Worm (Caenorhabditis elegans) whole organism, L4 larva: ENCODE data around the gene tsp-10.

Experiments used
- D1046.2 ChIP-seq: fragments of 200-800 bp; sonication (Bioruptor generic); IDR thresholded peaks from 2 replicates; pipeline ENCODE4 v1.3.6; 2022; ENCODE audit warnings: missing genetic modification characterization, missing compliant biosample characterization
- F10B5.3 ChIP-seq: sonication (generic microtip); optimal IDR thresholded peaks from 2 replicates; lab custom pipeline; 2016; ENCODE audit warnings: mild to moderate bottlenecking, missing genetic modification characterization, missing compliant biosample characterization
- F26F4.8 ChIP-seq: fragments of 200-800 bp; sonication (Bioruptor generic); conservative IDR thresholded peaks from 2 replicates; pipeline ENCODE4 v1.3.6; 2022; ENCODE audit warnings: missing genetic modification characterization, missing compliant biosample characterization
- F49E8.2 ChIP-seq: sonication (generic microtip); optimal IDR thresholded peaks from 2 replicates; lab custom pipeline; 2016; ENCODE audit warnings: missing compliant biosample characterization, mild to moderate bottlenecking, missing genetic modification characterization, borderline replicate concordance
- T20F7.1 ChIP-seq: fragments of 200-800 bp; sonication (Bioruptor generic); optimal IDR thresholded peaks from 2 replicates; lab custom pipeline; 2018; ENCODE audit warnings: mild to moderate bottlenecking, missing genetic modification characterization, missing compliant biosample characterization
- Y48G9A.11 ChIP-seq: fragments of 200-800 bp; sonication (Bioruptor generic); IDR thresholded peaks from 2 replicates; pipeline ENCODE4 v1.3.6; 2022; ENCODE audit warnings: missing genetic modification reagents, missing genetic modification characterization, missing compliant biosample characterization
- Y75B8A.6 ChIP-seq: fragments of 200-800 bp; sonication (Bioruptor generic); IDR thresholded peaks from 2 replicates; pipeline ENCODE4 v1.3.6; 2022; ENCODE audit warnings: missing genetic modification reagents, missing genetic modification characterization, missing compliant biosample characterization
- ZK337.2 ChIP-seq: fragments of 200-800 bp; sonication (Bioruptor generic); IDR thresholded peaks from 2 replicates; pipeline ENCODE4 v1.3.6; 2022; ENCODE audit warnings: missing genetic modification reagents, missing genetic modification characterization, missing compliant biosample characterization
- aly-2 ChIP-seq: sonication (generic microtip); optimal IDR thresholded peaks from 2 replicates; lab custom pipeline; 2018; ENCODE audit warnings: missing biosample characterization, missing genetic modification characterization
- ceh-44 ChIP-seq: fragments of 200-800 bp; sonication (Bioruptor generic); IDR thresholded peaks from 2 replicates; pipeline ENCODE4 v1.3.6; 2022; ENCODE audit warnings: missing genetic modification reagents, missing genetic modification characterization, missing compliant biosample characterization
- dmd-8 ChIP-seq: fragments of 200-800 bp; sonication (Bioruptor generic); IDR thresholded peaks from 2 replicates; pipeline ENCODE4 v1.3.6; 2022; ENCODE audit warnings: missing genetic modification characterization, missing compliant biosample characterization
- dmd-9 ChIP-seq: fragments of 200-800 bp; sonication (Bioruptor generic); IDR thresholded peaks from 2 replicates; pipeline ENCODE4 v1.3.6; 2022; ENCODE audit warnings: missing genetic modification reagents, missing genetic modification characterization, missing compliant biosample characterization
- dpl-1 ChIP-seq: fragments of 150-350 bp; optimal IDR thresholded peaks from 2 replicates; lab custom pipeline; 2014; ENCODE audit warnings: missing biosample characterization, missing genetic modification reagents, missing genetic modification characterization
- duxl-1 ChIP-seq: sonication (generic microtip); optimal IDR thresholded peaks from 2 replicates; lab custom pipeline; 2016; ENCODE audit warnings: mild to moderate bottlenecking, missing genetic modification characterization, moderate library complexity, missing compliant biosample characterization; ENCODE audit not compliant: poor library complexity
- hif-1 ChIP-seq, 2 experiments: sonication (generic microtip); optimal IDR thresholded peaks; 2 replicates each; lab custom pipeline; 2016 to 2017; ENCODE audit warnings: missing compliant biosample characterization in 2 of 2, missing genetic modification characterization in 2 of 2, missing genetic modification reagents in 2 of 2, missing genotype in 2 of 2, mild to moderate bottlenecking in 1 of 2
- hlh-11 ChIP-seq: fragments of 200-800 bp; sonication (Bioruptor generic); optimal IDR thresholded peaks from 2 replicates; lab custom pipeline; 2018; ENCODE audit warnings: mild to moderate bottlenecking, missing genetic modification characterization, missing compliant biosample characterization
- hmg-1.1 ChIP-seq: fragments of 200-800 bp; sonication (Bioruptor generic); IDR thresholded peaks from 2 replicates; pipeline ENCODE4 v1.3.6; 2022; ENCODE audit warnings: missing genetic modification reagents, missing genetic modification characterization, missing compliant biosample characterization
- lin-13 ChIP-seq: fragments of 150-350 bp; optimal IDR thresholded peaks from 2 replicates; lab custom pipeline; 2014; ENCODE audit warnings: missing biosample characterization, missing genetic modification reagents, missing genetic modification characterization
- lin-15B ChIP-seq: fragments of 150-350 bp; sonication (generic microtip); optimal IDR thresholded peaks from 3 replicates; lab custom pipeline; 2014; ENCODE audit warnings: missing biosample characterization, missing genetic modification characterization
- lin-38 ChIP-seq: fragments of 200-800 bp; sonication (Bioruptor generic); IDR thresholded peaks from 2 replicates; pipeline ENCODE4 v1.3.6; 2022; ENCODE audit warnings: missing genetic modification reagents, missing genetic modification characterization, missing compliant biosample characterization
- lsy-2 ChIP-seq, 2 experiments: fragments of 150-350 bp in 1 of 2; sonication (generic microtip) in 1 of 2; optimal IDR thresholded peaks; 2 replicates each; lab custom pipeline; 2014 to 2017; ENCODE audit warnings: missing biosample characterization in 2 of 2, missing genetic modification characterization in 2 of 2
- mdl-1 ChIP-seq, 2 experiments: fragments of 150-350 bp in 1 of 2; sonication (generic microtip) in 1 of 2; optimal IDR thresholded peaks; 2 replicates each; lab custom pipeline; 2014 to 2017; ENCODE audit warnings: missing biosample characterization in 2 of 2, missing genetic modification characterization in 2 of 2
- mes-2 ChIP-seq: sonication (generic microtip); optimal IDR thresholded peaks from 2 replicates; lab custom pipeline; 2016; ENCODE audit warnings: missing genotype, mild to moderate bottlenecking, missing genetic modification characterization, missing compliant biosample characterization; ENCODE audit not compliant: poor library complexity, severe bottlenecking
- mxl-3 ChIP-seq: fragments of 200-800 bp; sonication (Bioruptor generic); optimal IDR thresholded peaks from 2 replicates; lab custom pipeline; 2018; ENCODE audit warnings: mild to moderate bottlenecking, missing genetic modification characterization, missing compliant biosample characterization
- nhr-11 ChIP-seq: fragments of 150-350 bp; optimal IDR thresholded peaks from 2 replicates; lab custom pipeline; 2014; ENCODE audit warnings: missing biosample characterization, missing genetic modification characterization
- nhr-25 ChIP-seq: sonication (generic microtip); optimal IDR thresholded peaks from 2 replicates; lab custom pipeline; 2017; ENCODE audit warnings: missing genetic modification characterization, mild to moderate bottlenecking, missing compliant biosample characterization, antibody characterized with exemption, moderate library complexity, borderline replicate concordance; ENCODE audit not compliant: insufficient read depth
- nhr-28 ChIP-seq: fragments of 150-350 bp; optimal IDR thresholded peaks from 2 replicates; lab custom pipeline; 2014; ENCODE audit warnings: missing biosample characterization, missing genetic modification characterization
- nhr-77 ChIP-seq: fragments of 150-350 bp; optimal IDR thresholded peaks from 2 replicates; lab custom pipeline; 2014; ENCODE audit warnings: missing biosample characterization, missing genetic modification characterization
- pqm-1 ChIP-seq: sonication (generic microtip); optimal IDR thresholded peaks from 2 replicates; lab custom pipeline; 2017; ENCODE audit warnings: missing biosample characterization, missing genetic modification characterization
- rbr-2 ChIP-seq: sonication (generic microtip); optimal IDR thresholded peaks from 2 replicates; lab custom pipeline; 2016; ENCODE audit warnings: missing genotype, missing genetic modification characterization, missing compliant biosample characterization
- tag-97 ChIP-seq: fragments of 200-800 bp; sonication (Bioruptor generic); IDR thresholded peaks from 2 replicates; pipeline ENCODE4 v1.3.6; 2022; ENCODE audit warnings: missing genetic modification characterization, missing compliant biosample characterization
- tra-1 ChIP-seq: fragments of 200-800 bp; sonication (Bioruptor generic); IDR thresholded peaks from 2 replicates; pipeline ENCODE4 v1.3.6; 2022; ENCODE audit warnings: missing genetic modification reagents, missing genetic modification characterization, missing compliant biosample characterization
- unc-130 ChIP-seq: sonication (generic microtip); optimal IDR thresholded peaks from 2 replicates; lab custom pipeline; 2016; ENCODE audit warnings: missing genetic modification reagents, missing genetic modification characterization, missing compliant biosample characterization
- unc-62 ChIP-seq, 3 experiments: fragments of 150-350 bp in 1 of 3; sonication (generic microtip); optimal IDR thresholded peaks in 2 of 3; peaks in 1 of 3; 1 replicate in 1 of 3; 2 replicates in 2 of 3; lab custom pipeline; 2014 to 2017; ENCODE audit warnings: missing biosample characterization in 3 of 3, missing genetic modification characterization in 3 of 3, missing genetic modification reagents in 3 of 3, missing genotype in 1 of 3
- vab-7 ChIP-seq: fragments of 200-800 bp; sonication (Bioruptor generic); IDR thresholded peaks from 2 replicates; pipeline ENCODE4 v1.3.6; 2022; ENCODE audit warnings: missing genetic modification reagents, missing genetic modification characterization, missing compliant biosample characterization
- ztf-11 ChIP-seq: fragments of 150-350 bp; optimal IDR thresholded peaks from 2 replicates; lab custom pipeline; 2014; ENCODE audit warnings: missing biosample characterization, missing genetic modification characterization

tsp-10 gene

DNA sequence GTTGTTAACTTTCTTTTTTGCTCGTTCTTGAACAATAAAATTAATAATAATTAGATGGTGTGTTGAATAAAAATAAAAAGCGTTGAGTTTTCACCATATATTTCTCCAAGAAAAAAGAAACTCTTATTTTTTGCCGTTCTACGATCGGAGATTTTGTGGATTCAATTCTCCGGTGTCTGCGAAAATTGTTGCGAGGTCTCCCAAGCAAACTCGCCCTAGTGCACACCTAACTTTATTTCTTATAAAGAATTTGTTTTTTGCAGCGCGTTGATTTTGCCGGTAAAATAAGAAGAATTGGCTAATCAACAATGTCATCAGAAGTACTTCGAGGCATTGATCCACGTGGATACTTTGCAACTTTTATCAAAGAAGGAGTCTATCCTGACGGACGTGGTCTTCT, 23.0 kb downstream of the tsp-10 start, which contains the start of gene exos-8:
exos-8 (plus strand) TSS at position 264 of the 400 bp plus-strand sequence.
- peak; percentile 59 for TF ChIP-seq mxl-3
- TF ChIP-seq dpl-1 (GFP tag; lab: Kevin White, UChicago): peak; percentile 55
- TF ChIP-seq F26F4.8 (GFP tag; lab: Robert Waterston, UW): no peak
- no peak for TF ChIP-seq mdl-1 (tag; optimal IDR thresholded peaks at IDR 0.05; lab: Kevin White, UChicago)
- peak; percentile 77 for TF ChIP-seq T20F7.1 (GFP tag; lab: Kevin White, UChicago)
- TF ChIP-seq lin-13: peak; percentile 33
- TF ChIP-seq hif-1 (tag; optimal IDR thresholded peaks at IDR 0.05; lab: Kevin White, UChicago): peak in 1 of 2 experiments; percentile 78
- TF ChIP-seq pqm-1 (tag; lab: Kevin White, UChicago): no peak
- TF ChIP-seq ZK337.2 (GFP tag; lab: Robert Waterston, UW): peak; percentile 65; the same call in 1 of the 2 replicates
- TF ChIP-seq lin-38 (GFP tag; lab: Robert Waterston, UW): peak; percentile 96
- no peak for TF ChIP-seq ceh-44 (GFP tag; lab: Robert Waterston, UW)
- TF ChIP-seq rbr-2: peak; percentile 65
- TF ChIP-seq vab-7 (GFP tag; lab: Robert Waterston, UW): 0 out of 2 replicates have a peak, but pooled peaks have one; percentile 28
- TF ChIP-seq unc-62 (GFP tag; optimal IDR thresholded peaks at IDR 0.05 in 1 of 2; lab: Kevin White, UChicago): peak in 1 of 2 experiments; percentile 32
- TF ChIP-seq unc-62 (tag; optimal IDR thresholded peaks at IDR 0.05; lab: Kevin White, UChicago): no peak
- TF ChIP-seq dmd-9 (GFP tag; lab: Robert Waterston, UW): peak; percentile 51; the same call in 1 of the 2 replicates
- TF ChIP-seq nhr-28 (tag; lab: Kevin White, UChicago): peak; percentile 66
- peak; percentile 96 for TF ChIP-seq mes-2 (tag; lab: Kevin White, UChicago)
- peak; percentile 80 for TF ChIP-seq nhr-77
- TF ChIP-seq ztf-11 (tag; lab: Kevin White, UChicago): no peak
- peak; percentile 21 for TF ChIP-seq hlh-11
- peak; percentile 58; the same call in 1 of the 2 replicates for TF ChIP-seq hmg-1.1 (GFP tag; lab: Robert Waterston, UW)
- peak in 1 of 2 experiments; percentile 85 for TF ChIP-seq lsy-2 (tag; optimal IDR thresholded peaks at IDR 0.05; lab: Kevin White, UChicago)
- TF ChIP-seq unc-130 (GFP tag; lab: Kevin White, UChicago): peak; percentile 95

ce11 chrII:6742614-6743013, 24.2 kb downstream of the tsp-10 start, which contains the start of gene F41G3.6:
F41G3.6 (plus strand) TSS chrII:6742914.
- TF ChIP-seq D1046.2 (GFP tag; lab: Robert Waterston, UW): no peak
- no peak for TF ChIP-seq tra-1 (GFP tag; lab: Robert Waterston, UW)
- no peak for TF ChIP-seq tag-97 (GFP tag; lab: Robert Waterston, UW)
- TF ChIP-seq Y48G9A.11 (GFP tag; lab: Robert Waterston, UW): no peak
- no peak for TF ChIP-seq aly-2 (tag; lab: Kevin White, UChicago)
- TF ChIP-seq unc-62 (GFP tag; optimal IDR thresholded peaks at IDR 0.05 in 1 of 2; lab: Kevin White, UChicago): no peak
- no peak for TF ChIP-seq unc-62 (tag; optimal IDR thresholded peaks at IDR 0.05; lab: Kevin White, UChicago)
- no peak for TF ChIP-seq mes-2 (tag; lab: Kevin White, UChicago)
- no peak for TF ChIP-seq lin-15B
- TF ChIP-seq dpl-1 (GFP tag; lab: Kevin White, UChicago): no peak
- TF ChIP-seq Y75B8A.6 (GFP tag; lab: Robert Waterston, UW): no peak
- TF ChIP-seq dmd-8 (GFP tag; lab: Robert Waterston, UW): no peak
- no peak for TF ChIP-seq rbr-2
- no peak for TF ChIP-seq duxl-1 (tag; lab: Kevin White, UChicago)
- no peak for TF ChIP-seq nhr-11 (tag; lab: Kevin White, UChicago)

DNA sequence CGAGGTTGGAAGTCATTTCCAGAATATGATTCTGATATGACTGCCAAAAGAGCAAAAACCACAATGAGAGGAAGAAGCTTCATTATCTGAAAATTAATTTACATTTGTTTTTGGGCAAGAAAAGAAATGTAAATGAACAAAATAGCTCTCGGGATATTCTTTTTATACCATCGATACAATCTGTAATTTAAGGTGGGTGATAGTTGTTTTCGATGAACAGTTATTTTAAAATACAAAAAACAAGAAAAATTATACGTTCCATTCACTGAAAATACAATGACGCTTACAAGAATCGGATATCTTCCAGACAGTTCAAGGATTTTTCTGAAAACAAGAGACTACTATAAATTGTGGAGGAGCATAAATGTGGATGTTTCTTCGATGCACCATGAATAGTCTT, 26.3 kb downstream of the tsp-10 start, which contains the start of gene ins-15:
ins-15 (minus strand) TSS at position 101 of the 400 bp plus-strand sequence.
- TF ChIP-seq mdl-1 (tag; optimal IDR thresholded peaks at IDR 0.05; lab: Kevin White, UChicago) (no peak), F10B5.3 (tag; lab: Kevin White, UChicago) (no peak), nhr-25 (tag; lab: Kevin White, UChicago) (no peak), lsy-2 (tag; optimal IDR thresholded peaks at IDR 0.05; lab: Kevin White, UChicago) (no peak), F49E8.2 (tag; lab: Kevin White, UChicago) (no peak)
- TF ChIP-seq, all 104 proteins: peak for 0
